Worm (Caenorhabditis elegans) whole organism, L1 larva: ENCODE measurements around the gene Y32B12B.4.

Source experiments
- F16B12.6 ChIP-seq: fragments of 150-350 bp; optimal IDR thresholded peaks from 2 replicates; lab custom pipeline; 2014; ENCODE audit warnings: missing biosample characterization, missing genetic modification characterization
- lin-14 ChIP-seq: fragments of 200-800 bp; sonication (Bioruptor generic); optimal IDR thresholded peaks from 2 replicates; lab custom pipeline; 2018; ENCODE audit warnings: mild to moderate bottlenecking, missing genetic modification characterization, moderate library complexity, missing compliant biosample characterization
- pqm-1 ChIP-seq: sonication (generic microtip); optimal IDR thresholded peaks from 3 replicates; lab custom pipeline; 2017; ENCODE audit warnings: missing biosample characterization, missing genetic modification characterization
- xbp-1 ChIP-seq: sonication (generic microtip); optimal IDR thresholded peaks from 2 replicates; lab custom pipeline; 2016; ENCODE audit warnings: missing genetic modification characterization, missing compliant biosample characterization

ce11 chrV:16599835-16600234 lies 46.7 kb downstream of the Y32B12B.4 start:
- TF ChIP-seq lin-14 (GFP tag; lab: Kevin White, UChicago), result no peak
- no peak for TF ChIP-seq F16B12.6
- no peak for TF ChIP-seq xbp-1 (tag; lab: Kevin White, UChicago)
- no peak for TF ChIP-seq pqm-1
